Fruit fly (Drosophila melanogaster) whole organism, embryonic: ENCODE results near the gene CG43702.

Experiments used
- Ada2b ChIP-seq: fragments of 200-800 bp; sonication (Bioruptor generic); IDR thresholded peaks from 2 replicates; pipeline ENCODE4 v1.3.6; 2022; ENCODE audit warnings: missing biosample characterization, missing genetic modification characterization
- Asciz ChIP-seq: fragments of 200-800 bp; sonication (Bioruptor generic); optimal IDR thresholded peaks from 2 replicates; lab custom pipeline; 2017; ENCODE audit warnings: missing biosample characterization, mild to moderate bottlenecking, missing genetic modification characterization, missing genetic modification reagents
- Atf3 ChIP-seq: fragments of 200-800 bp; sonication (Bioruptor generic); optimal IDR thresholded peaks from 3 replicates; lab custom pipeline; 2016; ENCODE audit warnings: missing biosample characterization, missing genetic modification characterization
- CG10654 ChIP-seq: fragments of 200-800 bp; sonication (Bioruptor generic); optimal IDR thresholded peaks from 2 replicates; lab custom pipeline; 2016; ENCODE audit warnings: missing biosample characterization, missing genetic modification characterization
- CG10959 ChIP-seq: fragments of 200-800 bp; sonication (Bioruptor generic); IDR thresholded peaks from 2 replicates; pipeline ENCODE4 v1.3.6; 2022; ENCODE audit warnings: missing biosample characterization, missing genetic modification characterization
- CG10979 ChIP-seq: fragments of 200-800 bp; sonication (Bioruptor generic); optimal IDR thresholded peaks from 2 replicates; lab custom pipeline; 2018; ENCODE audit warnings: missing biosample characterization, mild to moderate bottlenecking, missing genetic modification characterization, moderate library complexity
- CG11695 ChIP-seq: fragments of 200-800 bp; sonication (Bioruptor generic); IDR thresholded peaks from 3 replicates; pipeline ENCODE4 v1.3.6; 2022; ENCODE audit warnings: missing biosample characterization, missing genetic modification characterization
- CG12071 ChIP-seq: fragments of 200-800 bp; sonication (Bioruptor generic); optimal IDR thresholded peaks from 3 replicates; lab custom pipeline; 2018; ENCODE audit warnings: missing biosample characterization, mild to moderate bottlenecking, missing genetic modification characterization
- CG15479 ChIP-seq: fragments of 200-800 bp; sonication (Bioruptor generic); optimal IDR thresholded peaks from 3 replicates; lab custom pipeline; 2019; ENCODE audit warnings: missing biosample characterization, mild to moderate bottlenecking, missing genetic modification characterization, moderate library complexity
- CG17802 ChIP-seq: fragments of 200-800 bp; sonication (Bioruptor generic); optimal IDR thresholded peaks from 2 replicates; lab custom pipeline; 2018; ENCODE audit warnings: missing biosample characterization, mild to moderate bottlenecking, missing genetic modification characterization, moderate library complexity
- CG1832 ChIP-seq: fragments of 200-800 bp; sonication (Bioruptor generic); optimal IDR thresholded peaks from 2 replicates; lab custom pipeline; 2017; ENCODE audit warnings: missing biosample characterization, mild to moderate bottlenecking, missing genetic modification characterization, inconsistent platforms
- CG2199 ChIP-seq: fragments of 200-800 bp; sonication (Bioruptor generic); IDR thresholded peaks from 3 replicates; pipeline ENCODE4 v1.3.6; 2022; ENCODE audit warnings: missing biosample characterization, missing genetic modification characterization
- CG31388 ChIP-seq: fragments of 200-800 bp; sonication (Bioruptor generic); optimal IDR thresholded peaks from 2 replicates; lab custom pipeline; 2016; ENCODE audit warnings: missing biosample characterization, missing genetic modification characterization
- CG43689 ChIP-seq: fragments of 200-800 bp; sonication (Bioruptor generic); IDR thresholded peaks from 2 replicates; pipeline ENCODE4 v1.3.6; 2022; ENCODE audit warnings: missing biosample characterization, missing genetic modification characterization
- CG4424 ChIP-seq: fragments of 200-800 bp; sonication (Bioruptor generic); optimal IDR thresholded peaks from 3 replicates; lab custom pipeline; 2016; ENCODE audit warnings: missing biosample characterization, missing genetic modification characterization
- CG4854 ChIP-seq: fragments of 200-800 bp; sonication (Bioruptor generic); optimal IDR thresholded peaks from 2 replicates; lab custom pipeline; 2016; ENCODE audit warnings: missing biosample characterization, missing genetic modification characterization, inconsistent platforms
- CG7839 ChIP-seq: fragments of 200-800 bp; sonication (Bioruptor generic); optimal IDR thresholded peaks from 3 replicates; lab custom pipeline; 2018; ENCODE audit warnings: missing biosample characterization, mild to moderate bottlenecking, missing genetic modification characterization, moderate library complexity
- CG8281 ChIP-seq: fragments of 200-800 bp; sonication (Bioruptor generic); optimal IDR thresholded peaks from 2 replicates; lab custom pipeline; 2018; ENCODE audit warnings: missing biosample characterization, mild to moderate bottlenecking, missing genetic modification characterization, moderate library complexity
- CG8924 ChIP-seq: fragments of 200-800 bp; optimal IDR thresholded peaks from 3 replicates; lab custom pipeline; 2019; ENCODE audit warnings: missing biosample characterization, mild to moderate bottlenecking, missing genetic modification characterization, moderate library complexity
- CG9797 ChIP-seq: fragments of 200-800 bp; sonication (Bioruptor generic); optimal IDR thresholded peaks from 3 replicates; lab custom pipeline; 2018; ENCODE audit warnings: missing biosample characterization, mild to moderate bottlenecking, missing genetic modification characterization
- D ChIP-seq, 2 experiments: fragments of 200-800 bp in 1 of 2; fragments of >200 bp in 1 of 2; sonication (Bioruptor generic) in 1 of 2; optimal IDR thresholded peaks; 2 replicates in 1 of 2; 3 replicates in 1 of 2; lab custom pipeline; 2017; ENCODE audit warnings: mild to moderate bottlenecking in 1 of 2, missing biosample characterization in 1 of 2, missing genetic modification characterization in 1 of 2, missing genetic modification reagents in 1 of 2
- Dfd ChIP-seq, 2 experiments: fragments of >200 bp; optimal IDR thresholded peaks; 2 replicates each; lab custom pipeline; 2017; ENCODE audit warnings: missing biosample characterization in 2 of 2, missing genetic modification characterization in 2 of 2
- HHEX ChIP-seq: fragments of 200-800 bp; sonication (Bioruptor generic); optimal IDR thresholded peaks from 3 replicates; lab custom pipeline; 2017; ENCODE audit warnings: missing biosample characterization, mild to moderate bottlenecking, missing genetic modification characterization, missing genetic modification reagents
- HmgZ ChIP-seq: fragments of 200-800 bp; sonication (Bioruptor generic); optimal IDR thresholded peaks from 2 replicates; lab custom pipeline; 2018; ENCODE audit warnings: missing biosample characterization, mild to moderate bottlenecking, missing genetic modification characterization
- Meics ChIP-seq: fragments of 200-800 bp; sonication (Bioruptor generic); optimal IDR thresholded peaks from 2 replicates; lab custom pipeline; 2017; ENCODE audit warnings: missing biosample characterization, mild to moderate bottlenecking, missing genetic modification characterization
- Mrtf ChIP-seq: fragments of 200-800 bp; sonication (Bioruptor generic); IDR thresholded peaks from 3 replicates; pipeline ENCODE4 v1.3.6; 2022; ENCODE audit warnings: missing biosample characterization, missing genetic modification characterization
- Pdp1 ChIP-seq, 2 experiments: fragments of 200-800 bp; sonication (Bioruptor generic); optimal IDR thresholded peaks; 3 replicates each; lab custom pipeline; 2016; ENCODE audit warnings: missing biosample characterization in 2 of 2, missing genetic modification characterization in 2 of 2, mild to moderate bottlenecking in 1 of 2, moderate library complexity in 1 of 2
- Ptx1 ChIP-seq: fragments of 200-800 bp; sonication (Bioruptor generic); IDR thresholded peaks from 2 replicates; pipeline ENCODE4 v1.3.6; 2022; ENCODE audit warnings: missing biosample characterization, missing genetic modification characterization
- YL-1 ChIP-seq: fragments of 200-800 bp; sonication (Bioruptor generic); optimal IDR thresholded peaks from 3 replicates; lab custom pipeline; 2017; ENCODE audit warnings: missing biosample characterization, mild to moderate bottlenecking, missing genetic modification characterization
- ab ChIP-seq: fragments of 200-800 bp; sonication (Bioruptor generic); optimal IDR thresholded peaks from 2 replicates; lab custom pipeline; 2016; ENCODE audit warnings: missing biosample characterization, missing genetic modification characterization
- ato ChIP-seq: fragments of 200-800 bp; sonication (Bioruptor generic); IDR thresholded peaks from 2 replicates; pipeline ENCODE4 v1.3.6; 2022; ENCODE audit warnings: missing biosample characterization, missing genetic modification characterization; ENCODE audit not compliant: partially characterized antibody
- az2 ChIP-seq: fragments of 200-800 bp; sonication (Bioruptor generic); optimal IDR thresholded peaks from 3 replicates; lab custom pipeline; 2016; ENCODE audit warnings: missing biosample characterization, missing genetic modification characterization
- caup ChIP-seq: fragments of 200-800 bp; sonication (Bioruptor generic); optimal IDR thresholded peaks from 3 replicates; lab custom pipeline; 2017; ENCODE audit warnings: missing biosample characterization, mild to moderate bottlenecking, missing genetic modification characterization, moderate library complexity; ENCODE audit not compliant: severe bottlenecking
- chm ChIP-seq: fragments of 200-800 bp; sonication (Bioruptor generic); IDR thresholded peaks from 2 replicates; pipeline ENCODE4 v1.3.6; 2022; ENCODE audit warnings: missing biosample characterization, missing genetic modification characterization
- corto ChIP-seq: fragments of 200-800 bp; sonication (Bioruptor generic); optimal IDR thresholded peaks from 2 replicates; lab custom pipeline; 2016; ENCODE audit warnings: missing biosample characterization, mild to moderate bottlenecking, missing genetic modification characterization, moderate library complexity
- dysf ChIP-seq: fragments of 200-800 bp; sonication (Bioruptor generic); IDR thresholded peaks from 3 replicates; pipeline ENCODE4 v1.3.6; 2022; ENCODE audit warnings: missing biosample characterization, missing genetic modification characterization
- fd3F ChIP-seq: fragments of 200-800 bp; sonication (Bioruptor generic); optimal IDR thresholded peaks from 2 replicates; lab custom pipeline; 2018; ENCODE audit warnings: missing biosample characterization, mild to moderate bottlenecking, missing genetic modification characterization, moderate library complexity
- hb ChIP-seq: fragments of 200-800 bp; sonication (Bioruptor generic); IDR thresholded peaks from 3 replicates; pipeline ENCODE4 v1.3.6; 2022; ENCODE audit warnings: missing biosample characterization, missing genetic modification characterization; ENCODE audit not compliant: partially characterized antibody
- ken ChIP-seq: fragments of 200-800 bp; sonication (Bioruptor generic); IDR thresholded peaks from 3 replicates; pipeline ENCODE4 v1.3.6; 2022; ENCODE audit warnings: missing biosample characterization, missing genetic modification characterization
- lola ChIP-seq, 3 experiments: fragments of >200 bp in 2 of 3; fragments of 200-800 bp in 1 of 3; sonication (Bioruptor generic) in 1 of 3; optimal IDR thresholded peaks; 2 replicates each; lab custom pipeline; 2017 to 2019; ENCODE audit warnings: missing biosample characterization in 3 of 3, missing genetic modification characterization in 3 of 3, mild to moderate bottlenecking in 1 of 3, moderate library complexity in 1 of 3
- mirr ChIP-seq: fragments of 200-800 bp; sonication (Bioruptor generic); optimal IDR thresholded peaks from 3 replicates; lab custom pipeline; 2018; ENCODE audit warnings: missing biosample characterization, mild to moderate bottlenecking, missing genetic modification characterization
- mld ChIP-seq: fragments of 200-800 bp; sonication (Bioruptor generic); IDR thresholded peaks from 3 replicates; pipeline ENCODE4 v1.3.6; 2022; ENCODE audit warnings: missing biosample characterization, missing genetic modification characterization; ENCODE audit not compliant: partially characterized antibody
- peb ChIP-seq: fragments of 200-800 bp; sonication (Bioruptor generic); IDR thresholded peaks from 2 replicates; pipeline ENCODE4 v1.3.6; 2022; ENCODE audit warnings: missing biosample characterization, missing genetic modification characterization
- prd ChIP-seq, 3 experiments: fragments of >200 bp in 2 of 3; fragments of 200-800 bp in 1 of 3; sonication (Bioruptor generic) in 1 of 3; optimal IDR thresholded peaks in 2 of 3; IDR thresholded peaks in 1 of 3; 2 replicates in 2 of 3; 3 replicates in 1 of 3; pipeline versions ENCODE4 v1.3.6 to Lab custom; 2017 to 2022; ENCODE audit warnings: missing biosample characterization in 1 of 3, missing genetic modification characterization in 1 of 3
- pum ChIP-seq: fragments of 200-800 bp; sonication (Bioruptor generic); optimal IDR thresholded peaks from 2 replicates; lab custom pipeline; 2016; ENCODE audit warnings: missing biosample characterization, missing genetic modification characterization
- pzg ChIP-seq: fragments of 200-800 bp; sonication (Bioruptor generic); optimal IDR thresholded peaks from 3 replicates; lab custom pipeline; 2018; ENCODE audit warnings: missing biosample characterization, mild to moderate bottlenecking, missing genetic modification characterization, moderate library complexity
- stc ChIP-seq: fragments of 200-800 bp; sonication (Bioruptor generic); IDR thresholded peaks from 2 replicates; pipeline ENCODE4 v1.3.6; 2022; ENCODE audit warnings: missing biosample characterization, missing genetic modification characterization

The CG43702 gene

dm6 chr3L:21253761-21254523 lies 44.5 kb upstream of the CG43702 start (continued):
- peak; percentile 60 for TF ChIP-seq CG4424 (GFP tag; lab: Kevin White, UChicago)
- TF ChIP-seq CG8924 (tag; lab: Kevin White, UChicago): peak; percentile 39
- no peak for TF ChIP-seq ato (GFP tag; lab: Robert Waterston, UW)
- TF ChIP-seq dysf: no peak
- peak; percentile 11 for TF ChIP-seq Meics
- TF ChIP-seq chm (GFP tag; lab: Robert Waterston, UW): peak; percentile 32; the same call in 1 of the 2 replicates
- TF ChIP-seq Asciz: peak; percentile 35
- no peak for TF ChIP-seq CG15479
- peak; percentile 99 for TF ChIP-seq corto (GFP tag; lab: Kevin White, UChicago)
- TF ChIP-seq CG10654 (GFP tag; lab: Kevin White, UChicago): no peak
- TF ChIP-seq mirr: no peak
- TF ChIP-seq Mrtf (GFP tag; lab: Robert Waterston, UW): no peak
- TF ChIP-seq Dfd (GFP tag; optimal IDR thresholded peaks at IDR 0.05; lab: Kevin White, UChicago): no peak
- no peak for TF ChIP-seq caup (GFP tag; lab: Kevin White, UChicago)
- TF ChIP-seq CG10979 (tag; lab: Kevin White, UChicago): peak; percentile 73
- TF ChIP-seq HmgZ (tag; lab: Kevin White, UChicago): no peak
- no peak for TF ChIP-seq fd3F (GFP tag; lab: Kevin White, UChicago)
- TF ChIP-seq Ptx1 (GFP tag; lab: Robert Waterston, UW): peak; percentile 57
- no peak for TF ChIP-seq CG9797 (GFP tag; lab: Kevin White, UChicago)
- no peak for TF ChIP-seq CG12071 (GFP tag; lab: Kevin White, UChicago)
- no peak for TF ChIP-seq ken
- no peak for TF ChIP-seq hb (GFP tag; lab: Robert Waterston, UW)
- TF ChIP-seq ab (GFP tag; lab: Kevin White, UChicago): no peak
- no peak for TF ChIP-seq prd (optimal IDR thresholded peaks at IDR 0.05; lab: Kevin White, UChicago)
- peak; percentile 59; the same call in 1 of the 3 replicates for TF ChIP-seq prd (GFP tag; IDR thresholded peaks at IDR 0.05; lab: Robert Waterston, UW)
- no peak for TF ChIP-seq CG31388 (GFP tag; lab: Kevin White, UChicago)
- no peak for TF ChIP-seq Atf3 (GFP tag; lab: Kevin White, UChicago)
- TF ChIP-seq CG4854 (GFP tag; lab: Kevin White, UChicago): no peak
- no peak for TF ChIP-seq CG1832 (GFP tag; lab: Kevin White, UChicago)
- no peak for TF ChIP-seq YL-1 (GFP tag; lab: Kevin White, UChicago)
- no peak for TF ChIP-seq D (optimal IDR thresholded peaks at IDR 0.05; lab: Kevin White, UChicago)
- TF ChIP-seq D (GFP tag; optimal IDR thresholded peaks at IDR 0.05; lab: Kevin White, UChicago): no peak
- TF ChIP-seq HHEX: no peak
- TF ChIP-seq Ada2b: 0 out of 2 replicates have a peak, but pooled peaks have one; percentile 17
- peak in 1 of 3 experiments; percentile 57 for TF ChIP-seq lola (GFP tag; optimal IDR thresholded peaks at IDR 0.05; lab: Kevin White, UChicago)
- peak; percentile 57 for TF ChIP-seq CG7839 (tag; lab: Kevin White, UChicago)
- TF ChIP-seq pzg: no peak
- peak; percentile 41 for TF ChIP-seq az2
- TF ChIP-seq mld: no peak
- TF ChIP-seq CG43689 (GFP tag; lab: Robert Waterston, UW): no peak
- TF ChIP-seq CG10959 (GFP tag; lab: Robert Waterston, UW): peak; percentile 13; the same call in 1 of the 2 replicates
- peak in 1 of 2 experiments; percentile 42 for TF ChIP-seq Pdp1 (GFP tag; optimal IDR thresholded peaks at IDR 0.05; lab: Kevin White, UChicago)
- no peak for TF ChIP-seq CG8281 (tag; lab: Kevin White, UChicago)
- no peak for TF ChIP-seq CG17802 (tag; lab: Kevin White, UChicago)
- TF ChIP-seq pum (GFP tag; lab: Kevin White, UChicago): peak; percentile 23
- TF ChIP-seq stc (GFP tag; lab: Robert Waterston, UW): 0 out of 2 replicates have a peak, but pooled peaks have one; percentile 38
- no peak for TF ChIP-seq CG11695 (GFP tag; lab: Robert Waterston, UW)
- TF ChIP-seq CG2199 (GFP tag; lab: Robert Waterston, UW): no peak
- TF ChIP-seq peb (GFP tag; lab: Robert Waterston, UW): no peak
